Fruit fly (Drosophila melanogaster): ENCODE measurements around the gene CG3386.
A peak's percentile ranks its signal among the peaks of the same experiment; 100 is the strongest.

Gene CG3386

DNA sequence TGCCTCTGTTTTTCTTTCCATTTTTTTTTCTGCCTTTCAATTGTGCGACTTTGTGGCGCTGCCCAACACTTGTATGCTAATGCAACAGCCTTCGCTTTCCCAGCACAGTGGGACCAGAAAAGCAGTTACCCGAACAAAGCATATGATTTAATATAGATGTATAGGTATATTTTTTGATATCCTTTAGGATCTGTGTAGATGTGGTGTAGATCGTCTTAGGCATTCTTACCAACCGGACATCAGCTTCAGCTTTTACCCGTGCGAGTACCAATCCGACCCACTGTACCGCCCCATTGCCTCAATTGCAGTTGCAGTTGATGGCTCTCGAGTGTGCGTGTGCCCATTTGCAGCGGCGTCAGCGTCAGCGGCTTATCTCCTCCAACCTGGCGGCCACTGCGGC lies 45.8 kb downstream of the CG3386 start:
- peak; percentile 60 for TF ChIP-seq CG15710 (tag; optimal IDR thresholded peaks at IDR 0.05)
- no peak for TF ChIP-seq EcR (GFP tag; optimal IDR thresholded peaks at IDR 0.05)
- TF ChIP-seq CG14655 (GFP tag; optimal IDR thresholded peaks at IDR 0.05), result peak; percentile 96
- TF ChIP-seq D1 (tag; optimal IDR thresholded peaks at IDR 0.05), result peak; percentile 7
- peak; percentile 98 for TF ChIP-seq Ets98B (GFP tag; IDR thresholded peaks at IDR 0.05)
- TF ChIP-seq fd96Ca (GFP tag; IDR thresholded peaks at IDR 0.05), result peak; percentile 99
- peak; percentile 93 for TF ChIP-seq CG12605 (GFP tag; IDR thresholded peaks at IDR 0.05)
- TF ChIP-seq Snoo (tag; optimal IDR thresholded peaks at IDR 0.05), result peak; percentile 48
- peak; percentile 96 for TF ChIP-seq CG8301 (tag; optimal IDR thresholded peaks at IDR 0.05)
- peak; percentile 86 for TF ChIP-seq CG9948 (tag; optimal IDR thresholded peaks at IDR 0.05)
- TF ChIP-seq CG13204 (GFP tag; optimal IDR thresholded peaks at IDR 0.05), result peak; percentile 37
- TF ChIP-seq CG8159 (tag; optimal IDR thresholded peaks at IDR 0.05), result peak; percentile 69
- TF ChIP-seq CG34367 (tag; optimal IDR thresholded peaks at IDR 0.05), result peak; percentile 68
- peak; percentile 98 for TF ChIP-seq CG32121 (GFP tag; IDR thresholded peaks at IDR 0.05)
- peak; percentile 93 for TF ChIP-seq Pif1A (GFP tag; optimal IDR thresholded peaks at IDR 0.05)
- TF ChIP-seq gl (tag; optimal IDR thresholded peaks at IDR 0.05), result peak; percentile 50
- TF ChIP-seq Pif1B (GFP tag; optimal IDR thresholded peaks at IDR 0.05), result peak; percentile 82
- TF ChIP-seq CG17806 (tag; optimal IDR thresholded peaks at IDR 0.05), result peak; percentile 80
- TF ChIP-seq rn (GFP tag; IDR thresholded peaks at IDR 0.05), result peak; percentile 93
- TF ChIP-seq CG4496 (GFP tag; IDR thresholded peaks at IDR 0.05), result peak; percentile 98
- TF ChIP-seq CG10348 (GFP tag; IDR thresholded peaks at IDR 0.05), result peak; percentile 90

DNA sequence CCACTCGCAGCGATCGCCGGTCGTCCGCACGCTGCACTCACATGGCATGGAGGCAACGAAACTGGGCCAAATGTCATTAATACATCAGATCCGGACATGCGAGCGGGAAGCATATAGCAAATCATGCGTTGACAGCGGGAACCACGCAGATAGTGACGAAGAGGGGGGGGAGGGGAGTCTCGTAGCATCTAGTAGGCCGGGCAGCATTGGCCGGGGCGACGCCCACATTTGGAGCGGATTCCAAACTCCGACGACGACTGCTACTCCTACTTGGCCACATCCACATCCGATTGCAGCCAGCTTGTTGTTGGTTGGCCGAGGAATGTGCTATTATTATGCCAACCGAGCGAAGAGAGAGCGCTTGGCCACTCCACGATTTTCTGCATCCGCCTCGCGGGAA lies 46.7 kb downstream of the CG3386 start:
- TF ChIP-seq Ets98B (GFP tag; IDR thresholded peaks at IDR 0.05) (peak; percentile 13; the same call in 1 of the 2 replicates), D1 (tag; optimal IDR thresholded peaks at IDR 0.05) (no peak)

DNA sequence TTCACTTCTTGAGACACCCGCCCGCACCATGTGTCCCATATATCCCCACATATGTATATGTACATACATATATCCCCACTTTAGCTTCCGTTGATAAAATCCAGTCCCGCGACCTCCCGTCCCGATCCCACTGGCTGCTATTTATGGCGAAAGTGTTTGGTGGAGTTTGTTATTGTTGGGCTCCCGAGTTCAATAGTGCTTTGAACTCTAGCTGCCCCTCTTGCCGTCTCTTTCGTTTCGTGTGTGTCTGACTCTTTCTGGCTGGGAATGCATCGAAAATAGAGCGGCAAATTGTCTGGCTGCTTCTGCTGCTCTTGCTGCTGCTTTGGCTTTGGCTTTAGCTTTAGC lies 47.3 kb downstream of the CG3386 start:
- TF ChIP-seq CG17806 (tag; optimal IDR thresholded peaks at IDR 0.05) (no peak), EcR (GFP tag; optimal IDR thresholded peaks at IDR 0.05) (peak; percentile 83), fd96Ca (GFP tag; IDR thresholded peaks at IDR 0.05) (no peak), CG10348 (GFP tag; IDR thresholded peaks at IDR 0.05) (no peak), Ets98B (GFP tag; IDR thresholded peaks at IDR 0.05) (no peak)

DNA sequence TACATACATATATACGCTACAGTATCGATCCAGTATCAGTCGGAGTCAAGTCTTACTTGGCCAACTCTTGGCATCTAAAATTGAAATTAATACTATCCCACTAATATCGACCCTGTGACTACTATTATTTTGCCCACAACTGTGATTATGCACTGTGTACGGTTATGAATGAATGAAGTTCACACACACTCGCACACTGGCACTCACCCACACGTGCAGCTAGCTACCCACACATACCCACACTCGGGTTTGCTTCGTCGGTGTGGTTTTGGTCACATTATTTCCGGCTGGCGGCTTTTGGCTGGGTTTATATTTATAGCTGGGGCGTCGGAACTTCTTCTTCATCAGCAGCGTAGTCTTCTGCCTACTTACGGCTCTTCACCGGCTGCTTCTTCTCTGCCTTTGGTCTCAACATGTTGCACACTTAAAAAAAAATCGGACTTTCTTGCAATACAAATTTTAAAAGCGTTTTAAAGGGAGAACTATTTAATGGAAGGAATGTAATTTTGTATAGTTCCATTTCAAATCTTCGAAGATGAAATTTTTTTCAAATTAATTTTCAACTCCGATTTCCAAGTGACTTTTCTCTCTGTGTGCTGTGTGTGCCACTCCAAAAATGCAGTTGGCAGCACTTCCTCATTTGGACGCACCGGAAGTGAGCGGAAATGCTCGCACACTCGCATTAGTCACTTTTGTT lies 47.8 kb downstream of the CG3386 start:
- peak; percentile 75 for TF ChIP-seq Pif1B (GFP tag; optimal IDR thresholded peaks at IDR 0.05)
- peak; percentile 92 for TF ChIP-seq CG4496 (GFP tag; IDR thresholded peaks at IDR 0.05)
- peak; percentile 44 for TF ChIP-seq gl (tag; optimal IDR thresholded peaks at IDR 0.05)
- peak; percentile 72 for TF ChIP-seq CG12605 (GFP tag; IDR thresholded peaks at IDR 0.05)
- TF ChIP-seq CG8159 (tag; optimal IDR thresholded peaks at IDR 0.05), result peak; percentile 85
- peak; percentile 72 for TF ChIP-seq Snoo (tag; optimal IDR thresholded peaks at IDR 0.05)
- TF ChIP-seq D1 (tag; optimal IDR thresholded peaks at IDR 0.05), result no peak
- peak; percentile 76 for TF ChIP-seq CG34367 (tag; optimal IDR thresholded peaks at IDR 0.05)
- peak; percentile 83 for TF ChIP-seq rn (GFP tag; IDR thresholded peaks at IDR 0.05)
- peak; percentile 7 for TF ChIP-seq CG13204 (GFP tag; optimal IDR thresholded peaks at IDR 0.05)
- TF ChIP-seq CG15710 (tag; optimal IDR thresholded peaks at IDR 0.05), result peak; percentile 75
- TF ChIP-seq CG8301 (tag; optimal IDR thresholded peaks at IDR 0.05), result peak; percentile 91
- TF ChIP-seq CG32121 (GFP tag; IDR thresholded peaks at IDR 0.05), result peak; percentile 92
- TF ChIP-seq CG17806 (tag; optimal IDR thresholded peaks at IDR 0.05), result peak; percentile 82
- no peak for TF ChIP-seq EcR (GFP tag; optimal IDR thresholded peaks at IDR 0.05)
- peak; percentile 91 for TF ChIP-seq CG14655 (GFP tag; optimal IDR thresholded peaks at IDR 0.05)
- TF ChIP-seq Ets98B (GFP tag; IDR thresholded peaks at IDR 0.05), result peak; percentile 91
- TF ChIP-seq CG9948 (tag; optimal IDR thresholded peaks at IDR 0.05), result peak; percentile 80
- peak; percentile 40; the same call in 1 of the 2 replicates for TF ChIP-seq CG10348 (GFP tag; IDR thresholded peaks at IDR 0.05)
- TF ChIP-seq Pif1A (GFP tag; optimal IDR thresholded peaks at IDR 0.05), result peak; percentile 82
- TF ChIP-seq fd96Ca (GFP tag; IDR thresholded peaks at IDR 0.05), result peak; percentile 87

DNA sequence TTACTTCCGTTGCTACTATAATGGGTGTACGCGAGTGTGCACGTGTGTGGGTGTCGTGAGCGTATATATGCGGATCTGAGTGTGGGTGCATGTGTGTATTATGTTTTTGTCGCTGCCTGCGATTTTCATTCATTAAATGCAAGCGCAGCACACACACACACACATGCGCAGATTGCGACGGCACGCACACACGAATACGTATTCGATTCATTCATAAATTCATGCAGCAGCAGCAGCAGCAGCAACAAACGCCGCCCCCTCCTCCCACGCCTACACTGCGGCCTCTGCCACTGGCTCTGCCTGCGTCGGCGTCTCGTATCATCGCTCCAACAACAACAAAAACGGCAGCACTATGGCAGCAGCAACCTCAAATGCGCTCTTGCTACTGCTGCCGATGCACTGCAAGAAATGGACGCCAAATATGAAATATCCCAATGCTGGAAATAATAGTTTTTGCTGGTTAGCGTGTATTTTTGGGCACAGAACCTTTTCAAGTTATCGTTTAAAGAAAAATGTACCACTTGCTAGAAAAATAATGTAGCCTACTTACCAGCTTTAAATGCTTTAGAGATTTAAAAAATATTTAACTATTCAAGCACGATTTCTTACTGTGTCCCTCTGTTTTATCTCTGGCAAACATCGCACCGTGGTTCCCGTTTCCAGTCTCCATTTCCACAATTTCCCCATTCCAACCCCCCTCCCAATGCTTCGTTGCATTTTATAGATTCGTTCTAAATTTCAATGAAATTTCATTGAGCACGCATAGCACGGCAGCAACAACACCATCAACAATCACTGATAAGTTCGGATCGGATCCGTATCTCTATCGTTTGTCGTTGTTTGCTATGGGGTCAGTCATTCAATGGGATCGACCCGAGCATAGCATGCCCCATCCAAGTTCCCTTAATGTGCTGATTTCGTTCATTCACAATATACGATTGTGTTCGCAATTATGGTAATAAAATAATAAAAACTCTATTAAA lies 48.7 kb downstream of the CG3386 start:
- peak; percentile 74 for TF ChIP-seq rn (GFP tag; IDR thresholded peaks at IDR 0.05)
- peak; percentile 60 for TF ChIP-seq Pif1B (GFP tag; optimal IDR thresholded peaks at IDR 0.05)
- TF ChIP-seq D1 (tag; optimal IDR thresholded peaks at IDR 0.05), result peak; percentile 10
- TF ChIP-seq CG8159 (tag; optimal IDR thresholded peaks at IDR 0.05), result peak; percentile 66
- peak; percentile 85 for TF ChIP-seq CG8301 (tag; optimal IDR thresholded peaks at IDR 0.05)
- no peak for TF ChIP-seq Snoo (tag; optimal IDR thresholded peaks at IDR 0.05)
- peak; percentile 89 for TF ChIP-seq CG32121 (GFP tag; IDR thresholded peaks at IDR 0.05)
- no peak for TF ChIP-seq gl (tag; optimal IDR thresholded peaks at IDR 0.05)
- peak; percentile 95 for TF ChIP-seq fd96Ca (GFP tag; IDR thresholded peaks at IDR 0.05)
- TF ChIP-seq CG17806 (tag; optimal IDR thresholded peaks at IDR 0.05), result peak; percentile 71
- no peak for TF ChIP-seq EcR (GFP tag; optimal IDR thresholded peaks at IDR 0.05)
- no peak for TF ChIP-seq CG13204 (GFP tag; optimal IDR thresholded peaks at IDR 0.05)
- TF ChIP-seq CG4496 (GFP tag; IDR thresholded peaks at IDR 0.05), result peak; percentile 92
- TF ChIP-seq CG12605 (GFP tag; IDR thresholded peaks at IDR 0.05), result peak; percentile 79
- peak; percentile 82 for TF ChIP-seq CG14655 (GFP tag; optimal IDR thresholded peaks at IDR 0.05)
- peak; percentile 66 for TF ChIP-seq CG15710 (tag; optimal IDR thresholded peaks at IDR 0.05)
- peak; percentile 78 for TF ChIP-seq Pif1A (GFP tag; optimal IDR thresholded peaks at IDR 0.05)
- TF ChIP-seq CG34367 (tag; optimal IDR thresholded peaks at IDR 0.05), result peak; percentile 48
- peak; percentile 85 for TF ChIP-seq Ets98B (GFP tag; IDR thresholded peaks at IDR 0.05)
- peak; percentile 27; the same call in 1 of the 2 replicates for TF ChIP-seq CG10348 (GFP tag; IDR thresholded peaks at IDR 0.05)
- peak; percentile 42 for TF ChIP-seq CG9948 (tag; optimal IDR thresholded peaks at IDR 0.05)
